Worm (Caenorhabditis elegans): ENCODE measurements around the gene col-94.

The col-94 gene

ce11 chrIII:10989491-10990032 is 1.9 kb upstream of the col-94 start:
- TF ChIP-seq unc-62 (GFP tag; optimal IDR thresholded peaks at IDR 0.05): no peak

ce11 chrIII:10985559-10986036 is 2.1 kb downstream of the col-94 start, which contains the start of gene col-93:
TSS of gene col-93 (minus strand) at chrIII:10985609.
- TF ChIP-seq unc-62 (GFP tag; optimal IDR thresholded peaks at IDR 0.05): no peak

- TF ChIP-seq unc-62 (GFP tag; optimal IDR thresholded peaks at IDR 0.05): no peak
Observed at ce11 chrIII:10983153-10983552, 4.5 kb downstream of the col-94 start, which contains the start of gene col-92. TSS of gene col-92 (minus strand) at chrIII:10983253.

- TF ChIP-seq unc-62 (GFP tag; optimal IDR thresholded peaks at IDR 0.05): no peak
Observed at ce11 chrIII:10981555-10981954, 6.1 kb downstream of the col-94 start.

ce11 chrIII:10976580-10976979 is 11.1 kb downstream of the col-94 start:
- TF ChIP-seq unc-62 (GFP tag; optimal IDR thresholded peaks at IDR 0.05): no peak

- TF ChIP-seq unc-62 (GFP tag; optimal IDR thresholded peaks at IDR 0.05): no peak
Observed at ce11 chrIII:10969644-10970043, 18.0 kb downstream of the col-94 start, which contains the start of gene dhc-4. TSS of gene dhc-4 (plus strand) at chrIII:10969944.

- no peak for TF ChIP-seq unc-62 (GFP tag; optimal IDR thresholded peaks at IDR 0.05)
Observed at ce11 chrIII:10967010-10967409, 20.7 kb downstream of the col-94 start, which contains the start of gene W05B2.2. TSS of gene W05B2.2 (minus strand) at chrIII:10967110.

ce11 chrIII:10962910-10963309 is 24.8 kb downstream of the col-94 start:
- no peak for TF ChIP-seq unc-62 (GFP tag; optimal IDR thresholded peaks at IDR 0.05)

- TF ChIP-seq unc-62 (GFP tag; optimal IDR thresholded peaks at IDR 0.05): no peak
Observed at ce11 chrIII:10960387-10960786, 27.3 kb downstream of the col-94 start.

ce11 chrIII:10957710-10958109 is 30.0 kb downstream of the col-94 start:
- TF ChIP-seq unc-62 (GFP tag; optimal IDR thresholded peaks at IDR 0.05): no peak

- TF ChIP-seq unc-62 (GFP tag; optimal IDR thresholded peaks at IDR 0.05): no peak
Observed at ce11 chrIII:10957236-10957635, 30.4 kb downstream of the col-94 start.

ce11 chrIII:10953160-10953559 is 34.5 kb downstream of the col-94 start, which contains the start of gene zig-5:
TSS of gene zig-5 (minus strand) at chrIII:10953508.
- no peak for TF ChIP-seq unc-62 (GFP tag; optimal IDR thresholded peaks at IDR 0.05)

ce11 chrIII:10951713-10952112 is 36.0 kb downstream of the col-94 start:
- TF ChIP-seq unc-62 (GFP tag; optimal IDR thresholded peaks at IDR 0.05): no peak

- no peak for TF ChIP-seq unc-62 (GFP tag; optimal IDR thresholded peaks at IDR 0.05)
Observed at ce11 chrIII:10947155-10947554, 40.5 kb downstream of the col-94 start, which contains the start of gene strd-1. TSS of gene strd-1 (plus strand) at chrIII:10947455.

- TF ChIP-seq unc-62 (GFP tag; optimal IDR thresholded peaks at IDR 0.05): no peak
Observed at ce11 chrIII:10945537-10945936, 42.1 kb downstream of the col-94 start.

- TF ChIP-seq unc-62 (GFP tag; optimal IDR thresholded peaks at IDR 0.05): no peak
Observed at ce11 chrIII:10942905-10943304, 44.8 kb downstream of the col-94 start.

ce11 chrIII:10939184-10939583 is 48.5 kb downstream of the col-94 start:
- TF ChIP-seq unc-62 (GFP tag; optimal IDR thresholded peaks at IDR 0.05): no peak
